Worm (Caenorhabditis elegans) whole organism, L4/young adult: Measurements from ENCODE around the gene Y57G11C.36.

Experiments
- W03F9.2 ChIP-seq: fragments of 150-350 bp; optimal IDR thresholded peaks from 2 replicates; lab custom pipeline; 2014; ENCODE audit warnings: missing biosample characterization, missing genetic modification characterization
- dao-5 ChIP-seq: sonication (generic microtip); optimal IDR thresholded peaks from 2 replicates; lab custom pipeline; 2016; ENCODE audit warnings: missing genotype, missing genetic modification characterization, moderate library complexity, missing compliant biosample characterization
- him-1 ChIP-seq: sonication (generic microtip); optimal IDR thresholded peaks from 2 replicates; lab custom pipeline; 2016; ENCODE audit warnings: missing genotype, missing genetic modification reagents, missing genetic modification characterization, missing compliant biosample characterization

Gene Y57G11C.36

ce11 chrIV:14763938-14764718 is 9.5 kb downstream of the Y57G11C.36 start:
- no peak for TF ChIP-seq W03F9.2 (tag; lab: Kevin White, UChicago)
- no peak for TF ChIP-seq dao-5 (tag; lab: Kevin White, UChicago)

DNA sequence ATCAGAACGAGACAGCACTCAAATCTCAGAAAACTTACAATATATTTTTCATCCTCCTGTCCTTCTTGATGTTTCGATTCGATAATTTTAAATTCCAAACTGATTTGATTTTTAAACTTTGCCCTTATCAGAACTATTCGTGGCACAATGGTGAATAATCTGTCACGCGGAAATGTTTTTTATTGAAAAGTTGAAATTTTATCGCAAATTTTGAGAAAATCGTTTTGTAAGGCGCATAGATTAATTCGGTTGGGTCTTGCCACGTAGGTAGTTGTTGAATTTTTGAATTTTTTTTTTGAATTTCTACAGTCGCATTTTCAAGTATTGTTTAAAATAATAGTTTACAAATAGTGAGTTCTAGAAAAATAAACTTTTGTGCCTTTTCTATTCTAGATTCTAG is 12.7 kb downstream of the Y57G11C.36 start, which contains the start of gene ptp-5.2:
Gene ptp-5.2 (minus strand): TSS at position 101 of the 400 bp plus-strand sequence.
- TF ChIP-seq dao-5 (tag; lab: Kevin White, UChicago) (no peak), him-1 (tag; lab: Kevin White, UChicago) (no peak), W03F9.2 (tag; lab: Kevin White, UChicago) (no peak)

DNA sequence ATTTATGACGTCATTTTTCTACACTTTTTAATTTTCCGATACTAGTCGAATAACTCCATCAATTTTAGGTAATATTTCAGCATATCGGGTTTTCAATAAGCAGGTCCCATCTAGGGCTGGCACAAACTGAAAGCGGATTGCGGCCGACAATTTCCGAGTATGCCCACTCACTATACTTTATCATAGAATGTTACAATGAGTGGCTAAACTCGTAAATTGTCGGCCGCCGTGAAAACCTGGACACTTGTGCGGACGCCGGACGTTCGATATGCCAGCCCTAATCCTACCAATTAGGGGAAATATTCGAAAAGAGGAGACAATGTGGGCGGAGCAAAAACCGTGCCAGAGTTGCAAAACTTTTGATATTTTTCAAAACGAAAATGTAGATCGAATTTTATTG is 13.9 kb downstream of the Y57G11C.36 start:
- TF ChIP-seq W03F9.2 (tag; lab: Kevin White, UChicago) (no peak), dao-5 (tag; lab: Kevin White, UChicago) (no peak), him-1 (tag; lab: Kevin White, UChicago) (no peak)

DNA sequence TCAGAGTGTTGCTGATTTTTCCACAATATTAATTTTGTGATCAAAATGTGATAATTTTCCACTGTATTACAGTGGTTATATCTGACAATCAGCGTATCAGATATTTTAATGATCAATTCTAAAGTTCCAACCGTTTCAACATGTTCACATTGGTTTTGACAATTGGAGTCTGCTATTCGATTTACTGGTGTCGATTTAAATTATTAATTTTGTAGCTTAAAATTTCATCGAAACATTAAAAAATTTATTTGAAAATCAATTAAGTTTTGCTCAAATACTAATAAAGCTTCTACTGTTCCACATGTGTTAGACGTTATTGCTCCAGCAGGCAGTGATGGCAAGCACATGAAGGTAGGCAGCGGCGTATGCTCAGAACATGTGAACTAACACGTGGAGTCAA is 15.8 kb downstream of the Y57G11C.36 start:
- TF ChIP-seq W03F9.2 (tag; lab: Kevin White, UChicago) (no peak), him-1 (tag; lab: Kevin White, UChicago) (no peak), dao-5 (tag; lab: Kevin White, UChicago) (no peak)

- no peak for TF ChIP-seq him-1 (tag; lab: Kevin White, UChicago)
- TF ChIP-seq dao-5 (tag; lab: Kevin White, UChicago) = no peak
- TF ChIP-seq W03F9.2 (tag; lab: Kevin White, UChicago) = no peak
Measured at ce11 chrIV:14754912-14755311, 18.7 kb downstream of the Y57G11C.36 start, which contains the start of gene Y57G11C.499. Gene Y57G11C.499 (minus strand): TSS chrIV:14754934.

ce11 chrIV:14741926-14742325 is 31.7 kb downstream of the Y57G11C.36 start:
- TF ChIP-seq dao-5 (tag; lab: Kevin White, UChicago) (no peak), him-1 (tag; lab: Kevin White, UChicago) (no peak), W03F9.2 (tag; lab: Kevin White, UChicago) (no peak)

DNA sequence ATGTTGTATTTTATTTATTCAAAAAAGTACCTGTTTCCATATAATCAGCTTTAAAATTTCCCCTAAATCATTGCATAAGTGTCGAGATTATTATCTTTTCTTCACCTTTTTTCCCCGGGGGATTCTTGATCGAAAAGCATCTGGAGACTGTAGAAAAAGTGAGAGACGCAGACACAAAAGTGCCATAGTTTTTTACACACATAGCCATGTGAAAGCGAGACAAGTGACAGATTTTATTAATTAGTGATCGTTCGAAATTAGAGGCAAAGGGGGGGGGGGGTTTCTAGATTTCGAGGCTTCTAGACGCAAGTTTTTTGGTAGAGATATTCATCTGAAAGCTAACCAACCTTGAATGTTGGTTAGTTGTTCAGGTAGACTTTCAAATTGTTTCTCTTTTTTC is 44.3 kb downstream of the Y57G11C.36 start:
- TF ChIP-seq dao-5 (tag; lab: Kevin White, UChicago) (no peak), him-1 (tag; lab: Kevin White, UChicago) (no peak), W03F9.2 (tag; lab: Kevin White, UChicago) (no peak)

ce11 chrIV:14728225-14728624 is 45.4 kb downstream of the Y57G11C.36 start, which contains the start of gene Y57G11C.42:
Gene Y57G11C.42 (plus strand): TSS chrIV:14728525.
- TF ChIP-seq him-1 (tag; lab: Kevin White, UChicago) = no peak
- no peak for TF ChIP-seq W03F9.2 (tag; lab: Kevin White, UChicago)
- no peak for TF ChIP-seq dao-5 (tag; lab: Kevin White, UChicago)
